Worm (Caenorhabditis elegans): ENCODE results near the gene ZC8.6.
A peak's percentile ranks its signal among the peaks of the same experiment; 100 is the strongest.

ZC8.6 gene

DNA sequence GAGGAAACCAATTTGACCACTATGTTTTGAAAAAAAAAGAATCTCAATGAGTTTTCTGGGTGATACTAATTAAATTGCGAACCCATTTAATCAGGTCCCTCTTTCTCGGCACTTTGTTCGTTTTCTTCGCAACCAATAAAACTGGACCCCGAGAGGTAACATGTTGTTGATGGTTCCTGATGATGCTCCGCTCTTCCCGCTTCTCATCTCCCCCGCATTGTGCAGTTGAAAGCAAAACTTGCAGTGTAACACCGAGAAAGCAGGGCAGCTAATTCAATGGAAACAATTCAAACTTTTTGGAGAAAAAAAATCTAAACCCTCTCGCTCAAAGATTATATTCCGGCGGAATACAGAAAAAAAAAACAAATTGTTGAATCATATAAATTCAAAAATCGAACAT lies 38.0 kb downstream of the ZC8.6 start:
- peak; percentile 56 for TF ChIP-seq egl-5 (tag; optimal IDR thresholded peaks at IDR 0.05)
- peak; percentile 4 for TF ChIP-seq nfya-1 (tag; optimal IDR thresholded peaks at IDR 0.05; ENCODE audit: insufficient read depth)
- TF ChIP-seq egl-27 (tag; optimal IDR thresholded peaks at IDR 0.05): no peak

ce11 chrX:4958986-4959385 lies 38.4 kb downstream of the ZC8.6 start:
- TF ChIP-seq nhr-25 (tag; optimal IDR thresholded peaks at IDR 0.05) (no peak), pha-4 (tag; optimal IDR thresholded peaks at IDR 0.05) (peak; percentile 54)

DNA sequence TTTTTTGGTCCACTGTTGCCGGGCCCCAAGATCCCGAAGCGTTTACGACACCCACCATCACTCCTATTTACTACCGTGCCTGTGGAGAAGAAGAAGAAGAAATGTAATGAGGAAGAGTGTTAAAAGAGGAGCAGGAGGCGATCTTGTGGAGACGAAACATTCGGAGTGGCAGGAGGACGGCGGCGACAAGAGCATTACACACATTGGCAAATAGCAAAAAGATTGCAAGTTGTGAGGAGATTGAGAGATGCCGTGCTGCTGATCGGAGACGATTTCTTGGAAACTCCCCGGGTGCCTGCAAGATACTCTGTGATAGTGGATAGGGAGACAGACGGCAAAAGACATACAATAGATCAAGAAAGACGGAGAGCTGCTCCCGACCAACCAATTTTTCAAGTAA lies 40.1 kb downstream of the ZC8.6 start, which contains the start of gene M03F4.4:
Gene M03F4.4, minus strand, starts transcription at position 160 of the 400 bp plus-strand sequence.
- TF ChIP-seq sea-2 (GFP tag; optimal IDR thresholded peaks at IDR 0.05): no peak
- TF ChIP-seq nfya-1 (tag; optimal IDR thresholded peaks at IDR 0.05; ENCODE audit: insufficient read depth): peak; percentile 23
- peak; percentile 45 for TF ChIP-seq egl-5 (tag; optimal IDR thresholded peaks at IDR 0.05)
- no peak for TF ChIP-seq lsy-12 (tag; optimal IDR thresholded peaks at IDR 0.05)
- TF ChIP-seq ceh-9 (tag; optimal IDR thresholded peaks at IDR 0.05): no peak
- peak; percentile 7 for TF ChIP-seq nhr-11 (tag; optimal IDR thresholded peaks at IDR 0.05)
- no peak for TF ChIP-seq mdl-1 (tag; optimal IDR thresholded peaks at IDR 0.05)
- TF ChIP-seq pha-4 (tag; optimal IDR thresholded peaks at IDR 0.05): peak; percentile 20
- no peak for TF ChIP-seq nhr-28 (tag; optimal IDR thresholded peaks at IDR 0.05)
- no peak for TF ChIP-seq nhr-237 (tag; optimal IDR thresholded peaks at IDR 0.05)
- no peak for TF ChIP-seq ceh-16 (tag; optimal IDR thresholded peaks at IDR 0.05)
- TF ChIP-seq unc-39 (tag; optimal IDR thresholded peaks at IDR 0.05): no peak
- peak; percentile 8 for TF ChIP-seq lin-39 (tag; optimal IDR thresholded peaks at IDR 0.05)
- no peak for TF ChIP-seq unc-62 (GFP tag; optimal IDR thresholded peaks at IDR 0.05)
- no peak for TF ChIP-seq nhr-12 (tag; optimal IDR thresholded peaks at IDR 0.05)
- no peak for TF ChIP-seq fkh-10 (GFP tag; optimal IDR thresholded peaks at IDR 0.05)
- no peak for TF ChIP-seq ZK546.5 (tag; optimal IDR thresholded peaks at IDR 0.05)
- TF ChIP-seq ceh-28 (tag; optimal IDR thresholded peaks at IDR 0.05): no peak
- no peak for TF ChIP-seq fos-1 (tag; optimal IDR thresholded peaks at IDR 0.05)
- TF ChIP-seq zag-1 (tag; optimal IDR thresholded peaks at IDR 0.05): no peak
- TF ChIP-seq pqm-1 (tag; optimal IDR thresholded peaks at IDR 0.05): no peak
- TF ChIP-seq mml-1 (tag; optimal IDR thresholded peaks at IDR 0.05): no peak

DNA sequence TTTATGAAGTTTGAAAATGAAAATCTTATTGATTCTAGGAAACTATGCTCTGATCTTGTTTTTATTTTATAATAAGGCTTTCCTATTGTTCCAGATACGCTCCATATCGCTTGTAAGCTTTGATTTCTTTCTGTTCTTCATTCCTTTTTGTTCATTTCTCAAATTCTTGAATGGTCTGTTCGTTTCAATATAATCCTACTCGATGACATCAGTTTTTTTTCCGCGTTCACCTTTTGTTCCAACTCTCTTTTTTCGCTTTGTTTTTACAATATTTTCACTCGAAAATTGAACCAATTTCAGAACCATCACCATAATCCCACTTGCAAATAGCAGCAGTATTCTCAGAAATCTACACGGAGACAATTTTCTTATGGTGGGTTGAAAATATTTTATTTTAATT lies 49.6 kb downstream of the ZC8.6 start, which contains the start of gene tyra-3:
Gene tyra-3, plus strand, starts transcription at position 301 of the 400 bp plus-strand sequence.
- TF ChIP-seq lin-39 (tag; optimal IDR thresholded peaks at IDR 0.05) (no peak), ztf-4 (tag; optimal IDR thresholded peaks at IDR 0.05) (no peak), skn-1 (tag; optimal IDR thresholded peaks at IDR 0.05) (no peak), R02D3.7 (tag; optimal IDR thresholded peaks at IDR 0.05) (no peak), fkh-2 (tag; optimal IDR thresholded peaks at IDR 0.05) (no peak), mdl-1 (tag; optimal IDR thresholded peaks at IDR 0.05) (no peak), nhr-67 (tag; optimal IDR thresholded peaks at IDR 0.05) (no peak), nhr-237 (tag; optimal IDR thresholded peaks at IDR 0.05) (no peak), egl-27 (tag; optimal IDR thresholded peaks at IDR 0.05) (no peak), ceh-28 (tag; optimal IDR thresholded peaks at IDR 0.05) (no peak), nhr-12 (tag; optimal IDR thresholded peaks at IDR 0.05) (no peak), nhr-11 (tag; optimal IDR thresholded peaks at IDR 0.05) (no peak), ztf-11 (tag; optimal IDR thresholded peaks at IDR 0.05) (no peak), jun-1 (tag; optimal IDR thresholded peaks at IDR 0.05) (no peak), ceh-82 (tag; optimal IDR thresholded peaks at IDR 0.05) (no peak)

DNA sequence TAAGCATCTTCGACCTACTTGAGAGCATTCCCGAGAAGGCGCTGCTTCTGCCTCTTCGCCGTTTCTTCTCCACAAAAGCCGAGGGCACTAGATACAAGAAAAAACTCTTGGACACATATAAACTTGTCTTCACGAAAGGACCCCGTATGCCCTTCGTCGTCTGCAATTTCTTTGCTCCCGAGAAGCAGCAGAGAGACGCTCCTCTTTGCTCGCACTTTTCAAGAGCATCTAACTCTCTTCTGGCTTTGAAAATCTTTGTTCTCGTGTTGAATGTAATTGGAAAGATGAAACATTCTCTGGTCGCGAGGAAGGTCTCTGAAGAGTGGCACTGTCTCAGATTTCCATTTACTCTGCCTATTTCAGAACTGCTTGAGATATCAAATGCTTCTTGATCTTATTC lies 58.4 kb downstream of the ZC8.6 start:
- no peak for TF ChIP-seq snpc-4 (tag; optimal IDR thresholded peaks at IDR 0.05)
- no peak for TF ChIP-seq nhr-23 (tag; optimal IDR thresholded peaks at IDR 0.05)
- TF ChIP-seq fkh-10 (GFP tag; optimal IDR thresholded peaks at IDR 0.05): peak; percentile 54

DNA sequence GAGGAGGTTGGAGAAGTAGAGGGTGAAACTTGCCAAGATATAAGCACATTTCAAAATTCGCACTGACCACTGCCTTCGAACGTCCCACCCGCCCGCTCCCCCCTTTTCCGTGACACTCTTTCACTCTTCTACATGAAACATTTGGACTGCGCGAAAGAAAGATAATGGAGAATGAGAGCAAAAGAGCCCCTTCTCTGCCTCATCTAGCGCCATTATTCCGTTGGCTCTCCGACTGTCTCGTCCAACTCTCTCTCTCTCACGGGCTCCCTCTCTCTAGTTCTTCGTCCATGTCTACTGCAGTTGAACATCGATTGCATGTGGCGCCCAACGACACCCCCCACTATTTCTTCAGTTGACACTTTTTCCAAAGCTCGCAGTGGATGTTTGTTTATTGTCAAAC lies 64.4 kb downstream of the ZC8.6 start:
- TF ChIP-seq hmg-11 (tag; optimal IDR thresholded peaks at IDR 0.05) (peak; percentile 52), nfya-1 (tag; optimal IDR thresholded peaks at IDR 0.05; ENCODE audit: insufficient read depth) (peak; percentile 49), lin-39 (tag; optimal IDR thresholded peaks at IDR 0.05) (peak; percentile 86), unc-62 (GFP tag; optimal IDR thresholded peaks at IDR 0.05) (no peak)

Data from whole organism, L3 larva.